Fruit fly (Drosophila melanogaster): ENCODE data around the gene Gr8a.
A peak's percentile ranks its signal among the peaks of the same experiment; 100 is the strongest.

Gene Gr8a

dm6 chrX:9255964-9256520, 29.1 kb downstream of the Gr8a start, which contains the start of gene ric8a (continued):
- TF ChIP-seq CG1832 (GFP tag; optimal IDR thresholded peaks at IDR 0.05) = no peak
- no peak for TF ChIP-seq Pdp1 (GFP tag; optimal IDR thresholded peaks at IDR 0.05)
- TF ChIP-seq trem (tag; optimal IDR thresholded peaks at IDR 0.05) = peak; percentile 67
- TF ChIP-seq run (tag; optimal IDR thresholded peaks at IDR 0.05) = no peak
- TF ChIP-seq CG12769 (tag; optimal IDR thresholded peaks at IDR 0.05) = no peak
- TF ChIP-seq chm (GFP tag; IDR thresholded peaks at IDR 0.05) = no peak
- TF ChIP-seq Lpt (GFP tag; optimal IDR thresholded peaks at IDR 0.05) = no peak
- TF ChIP-seq lola (GFP tag; optimal IDR thresholded peaks at IDR 0.05) = no peak
- no peak for TF ChIP-seq CG17328 (GFP tag; IDR thresholded peaks at IDR 0.05)
- TF ChIP-seq Dfd (GFP tag; optimal IDR thresholded peaks at IDR 0.05) = no peak
- TF ChIP-seq dpn (GFP tag; optimal IDR thresholded peaks at IDR 0.05) = no peak
- no peak for TF ChIP-seq CHES-1-like (GFP tag; optimal IDR thresholded peaks at IDR 0.05)
- no peak for TF ChIP-seq CG12299 (tag; optimal IDR thresholded peaks at IDR 0.05)
- peak; percentile 12 for TF ChIP-seq CG12391 (tag; optimal IDR thresholded peaks at IDR 0.05)
- no peak for TF ChIP-seq CG11247 (GFP tag; IDR thresholded peaks at IDR 0.05)
- TF ChIP-seq CG6791 (GFP tag; IDR thresholded peaks at IDR 0.05; ENCODE audit: partially characterized antibody) = peak; percentile 86
- TF ChIP-seq CG17802 (tag; optimal IDR thresholded peaks at IDR 0.05) = no peak
- no peak for TF ChIP-seq CG7786 (GFP tag; optimal IDR thresholded peaks at IDR 0.05)
- no peak for TF ChIP-seq ara (GFP tag; IDR thresholded peaks at IDR 0.05)
- no peak for TF ChIP-seq ttk (GFP tag; IDR thresholded peaks at IDR 0.05)
- no peak for TF ChIP-seq CG4404 (GFP tag; IDR thresholded peaks at IDR 0.05)
- TF ChIP-seq CG2120 (GFP tag; optimal IDR thresholded peaks at IDR 0.05) = no peak
- TF ChIP-seq Drgx (GFP tag; IDR thresholded peaks at IDR 0.05) = no peak
- peak; percentile 85 for TF ChIP-seq CG16813 (GFP tag; IDR thresholded peaks at IDR 0.05; ENCODE audit: partially characterized antibody)
- no peak for TF ChIP-seq C15 (GFP tag; IDR thresholded peaks at IDR 0.05)
- TF ChIP-seq grau (tag; optimal IDR thresholded peaks at IDR 0.05) = peak; percentile 27
- TF ChIP-seq gcm2 (GFP tag; optimal IDR thresholded peaks at IDR 0.05) = no peak
- no peak for TF ChIP-seq CG8359 (GFP tag; optimal IDR thresholded peaks at IDR 0.05; ENCODE audit: borderline replicate concordance)
- no peak for TF ChIP-seq CG8281 (tag; optimal IDR thresholded peaks at IDR 0.05)
- peak; percentile 76 for TF ChIP-seq Dll (GFP tag; IDR thresholded peaks at IDR 0.05; ENCODE audit: partially characterized antibody)
- no peak for TF ChIP-seq Adf1 (GFP tag; IDR thresholded peaks at IDR 0.05)
- peak; percentile 8 for TF ChIP-seq CG13424 (tag; optimal IDR thresholded peaks at IDR 0.05)
- TF ChIP-seq CG8290 (GFP tag; optimal IDR thresholded peaks at IDR 0.05) = peak; percentile 29
- no peak for TF ChIP-seq CG8290 (tag; optimal IDR thresholded peaks at IDR 0.05)
- TF ChIP-seq CG1233 (GFP tag; optimal IDR thresholded peaks at IDR 0.05) = no peak
- no peak for TF ChIP-seq Hmr (GFP tag; optimal IDR thresholded peaks at IDR 0.05)
- no peak for TF ChIP-seq nom (GFP tag; optimal IDR thresholded peaks at IDR 0.05)
- no peak for TF ChIP-seq CG7372 (GFP tag; IDR thresholded peaks at IDR 0.05)
- no peak for TF ChIP-seq CG8089 (GFP tag; optimal IDR thresholded peaks at IDR 0.05)
- TF ChIP-seq toy (GFP tag; IDR thresholded peaks at IDR 0.05) = no peak
- no peak for TF ChIP-seq exex (tag; optimal IDR thresholded peaks at IDR 0.05)
- TF ChIP-seq CG14710 (tag; optimal IDR thresholded peaks at IDR 0.05) = peak; percentile 67
- TF ChIP-seq CG9876 (GFP tag; optimal IDR thresholded peaks at IDR 0.05) = no peak
- peak; percentile 30 for TF ChIP-seq CG2129 (GFP tag; IDR thresholded peaks at IDR 0.05; ENCODE audit: partially characterized antibody)
- no peak for TF ChIP-seq Meics (GFP tag; optimal IDR thresholded peaks at IDR 0.05)
- no peak for TF ChIP-seq CG2199 (GFP tag; IDR thresholded peaks at IDR 0.05)
- no peak for TF ChIP-seq pita (GFP tag; optimal IDR thresholded peaks at IDR 0.05)
- no peak for TF ChIP-seq caup (GFP tag; optimal IDR thresholded peaks at IDR 0.05; ENCODE audit: severe bottlenecking)
- TF ChIP-seq CG17829 (tag; optimal IDR thresholded peaks at IDR 0.05) = peak; percentile 23
- no peak for TF ChIP-seq pfk (GFP tag; optimal IDR thresholded peaks at IDR 0.05)

Measured in whole organism, embryonic.